Worm (Caenorhabditis elegans) whole organism, mixed stage, embryonic: ENCODE data around the gene srsx-30.

Experiments
- M03D4.4 ChIP-seq: sonication (generic microtip); optimal IDR thresholded peaks from 2 replicates; lab custom pipeline; 2017; ENCODE audit warnings: mild to moderate bottlenecking, missing genetic modification characterization, missing compliant biosample characterization
- bed-3 ChIP-seq: fragments of 200-800 bp; sonication (Bioruptor generic); optimal IDR thresholded peaks from 3 replicates; lab custom pipeline; 2018; ENCODE audit warnings: mild to moderate bottlenecking, missing genetic modification characterization, moderate library complexity, missing compliant biosample characterization
- blmp-1 ChIP-seq: fragments of 150-350 bp; optimal IDR thresholded peaks from 2 replicates; lab custom pipeline; 2014; ENCODE audit warnings: missing biosample characterization, missing genetic modification characterization
- ceh-39 ChIP-seq: fragments of 150-350 bp; optimal IDR thresholded peaks from 2 replicates; lab custom pipeline; 2014; ENCODE audit warnings: missing biosample characterization, missing genetic modification characterization
- ceh-83 ChIP-seq: fragments of 200-800 bp; sonication (Bioruptor generic); optimal IDR thresholded peaks from 2 replicates; lab custom pipeline; 2018; ENCODE audit warnings: mild to moderate bottlenecking, missing genetic modification characterization, missing compliant biosample characterization
- ces-1 ChIP-seq: fragments of 150-350 bp; optimal IDR thresholded peaks from 2 replicates; lab custom pipeline; 2014; ENCODE audit warnings: missing biosample characterization, missing genetic modification reagents, missing genetic modification characterization
- cnd-1 ChIP-seq: fragments of 200-800 bp; sonication (Bioruptor generic); optimal IDR thresholded peaks from 2 replicates; lab custom pipeline; 2018; ENCODE audit warnings: mild to moderate bottlenecking, missing genetic modification characterization, missing compliant biosample characterization
- drap-1 ChIP-seq: fragments of 200-800 bp; sonication (Bioruptor generic); optimal IDR thresholded peaks from 3 replicates; lab custom pipeline; 2018; ENCODE audit warnings: mild to moderate bottlenecking, missing genetic modification characterization, missing compliant biosample characterization
- elt-3 ChIP-seq: fragments of 150-350 bp; optimal IDR thresholded peaks from 2 replicates; lab custom pipeline; 2014; ENCODE audit warnings: missing biosample characterization, missing genetic modification characterization
- flh-1 ChIP-seq: fragments of 200-800 bp; sonication (Bioruptor generic); optimal IDR thresholded peaks from 2 replicates; lab custom pipeline; 2018; ENCODE audit warnings: mild to moderate bottlenecking, missing genetic modification characterization, moderate library complexity, missing compliant biosample characterization
- ham-2 ChIP-seq: fragments of 200-800 bp; sonication (Bioruptor generic); optimal IDR thresholded peaks from 2 replicates; lab custom pipeline; 2018; ENCODE audit warnings: mild to moderate bottlenecking, missing genetic modification characterization, missing compliant biosample characterization
- lin-13 ChIP-seq: fragments of 150-350 bp; optimal IDR thresholded peaks from 2 replicates; lab custom pipeline; 2014; ENCODE audit warnings: missing biosample characterization, missing genetic modification characterization
- lin-32 ChIP-seq: fragments of 200-800 bp; sonication (Bioruptor generic); optimal IDR thresholded peaks from 2 replicates; lab custom pipeline; 2018; ENCODE audit warnings: mild to moderate bottlenecking, missing genetic modification characterization, missing compliant biosample characterization
- lsy-2 ChIP-seq: fragments of 150-350 bp; optimal IDR thresholded peaks from 2 replicates; lab custom pipeline; 2014; ENCODE audit warnings: missing biosample characterization, missing genetic modification characterization
- mab-5 ChIP-seq: fragments of 150-350 bp; optimal IDR thresholded peaks from 2 replicates; lab custom pipeline; 2014; ENCODE audit warnings: missing biosample characterization, missing genetic modification characterization
- mep-1 ChIP-seq: fragments of 150-350 bp; optimal IDR thresholded peaks from 2 replicates; lab custom pipeline; 2017; ENCODE audit warnings: missing biosample characterization, missing genetic modification reagents, missing genetic modification characterization, inconsistent platforms
- mls-2 ChIP-seq: sonication (generic microtip); optimal IDR thresholded peaks from 2 replicates; lab custom pipeline; 2016; ENCODE audit warnings: mild to moderate bottlenecking, missing genetic modification characterization, moderate library complexity, missing compliant biosample characterization
- nhr-12 ChIP-seq: fragments of 150-350 bp; optimal IDR thresholded peaks from 2 replicates; lab custom pipeline; 2014; ENCODE audit warnings: missing biosample characterization, missing genetic modification characterization
- nhr-2 ChIP-seq: fragments of 150-350 bp; optimal IDR thresholded peaks from 2 replicates; lab custom pipeline; 2014; ENCODE audit warnings: missing biosample characterization, missing genetic modification characterization
- nhr-237 ChIP-seq: fragments of 150-350 bp; optimal IDR thresholded peaks from 2 replicates; lab custom pipeline; 2014; ENCODE audit warnings: missing biosample characterization, missing genetic modification characterization
- nhr-28 ChIP-seq: fragments of 150-350 bp; optimal IDR thresholded peaks from 2 replicates; lab custom pipeline; 2014; ENCODE audit warnings: missing biosample characterization, missing genetic modification characterization
- nhr-76 ChIP-seq: sonication (generic microtip); optimal IDR thresholded peaks from 2 replicates; lab custom pipeline; 2017; ENCODE audit warnings: missing biosample characterization, missing genetic modification characterization
- pha-4 ChIP-seq: fragments of 150-350 bp; optimal IDR thresholded peaks from 2 replicates; lab custom pipeline; 2018; ENCODE audit warnings: missing biosample characterization, missing genetic modification reagents, missing genetic modification characterization
- sem-2 ChIP-seq: fragments of 200-800 bp; sonication (Bioruptor generic); optimal IDR thresholded peaks from 2 replicates; lab custom pipeline; 2018; ENCODE audit warnings: mild to moderate bottlenecking, missing genetic modification characterization, missing compliant biosample characterization
- snpc-4 ChIP-seq: fragments of 150-350 bp; optimal IDR thresholded peaks from 2 replicates; lab custom pipeline; 2014; ENCODE audit warnings: missing biosample characterization, missing genetic modification characterization
- sptf-1 ChIP-seq: sonication (generic microtip); optimal IDR thresholded peaks from 2 replicates; lab custom pipeline; 2017; ENCODE audit warnings: mild to moderate bottlenecking, missing genetic modification characterization, moderate library complexity, missing compliant biosample characterization
- tbx-8 ChIP-seq: fragments of 200-800 bp; sonication (Bioruptor generic); optimal IDR thresholded peaks from 2 replicates; lab custom pipeline; 2018; ENCODE audit warnings: mild to moderate bottlenecking, missing genetic modification characterization, moderate library complexity, missing compliant biosample characterization
- unc-120 ChIP-seq: sonication (generic microtip); optimal IDR thresholded peaks from 2 replicates; lab custom pipeline; 2017; ENCODE audit warnings: missing genetic modification characterization, missing compliant biosample characterization; ENCODE audit not compliant: poor library complexity, severe bottlenecking
- unc-39 ChIP-seq: fragments of 150-350 bp; optimal IDR thresholded peaks from 2 replicates; lab custom pipeline; 2014; ENCODE audit warnings: missing biosample characterization, missing genetic modification characterization
- unc-62 ChIP-seq: fragments of 150-350 bp; optimal IDR thresholded peaks from 2 replicates; lab custom pipeline; 2014; ENCODE audit warnings: missing biosample characterization, missing genetic modification reagents, missing genetic modification characterization
- zip-8 ChIP-seq: fragments of 150-350 bp; optimal IDR thresholded peaks from 2 replicates; lab custom pipeline; 2014; ENCODE audit warnings: missing biosample characterization, missing genetic modification characterization
- ztf-11 ChIP-seq: fragments of 150-350 bp; optimal IDR thresholded peaks from 2 replicates; lab custom pipeline; 2014; ENCODE audit warnings: missing biosample characterization, missing genetic modification characterization

The srsx-30 gene

ce11 chrV:10203435-10204009 is 44.9 kb downstream of the srsx-30 start, which contains the start of gene chpf-1:
TSS of gene chpf-1 (minus strand) at chrV:10203485.
- TF ChIP-seq mab-5 (tag; lab: Kevin White, UChicago) (no peak), lsy-2 (tag; lab: Kevin White, UChicago) (no peak), lin-13 (tag; lab: Kevin White, UChicago) (no peak), sem-2 (GFP tag; lab: Kevin White, UChicago) (no peak), nhr-28 (tag; lab: Kevin White, UChicago) (no peak), mep-1 (tag; lab: Kevin White, UChicago) (no peak), snpc-4 (tag; lab: Kevin White, UChicago) (no peak), ceh-39 (tag; lab: Kevin White, UChicago) (no peak), cnd-1 (no peak), ceh-83 (GFP tag; lab: Kevin White, UChicago) (no peak), nhr-12 (tag; lab: Kevin White, UChicago) (no peak), blmp-1 (tag; lab: Kevin White, UChicago) (no peak), nhr-237 (tag; lab: Kevin White, UChicago) (no peak)

ce11 chrV:10204863-10205338 is 46.3 kb downstream of the srsx-30 start, which contains the start of the genes ZK856.19 and ZK856.11:
TSS of gene ZK856.19 (minus strand) at chrV:10204913.
TSS of gene ZK856.11 (minus strand) at chrV:10204938.
- no peak for TF ChIP-seq ztf-11 (tag; lab: Kevin White, UChicago)
- no peak for TF ChIP-seq ceh-83 (GFP tag; lab: Kevin White, UChicago)
- TF ChIP-seq lsy-2 (tag; lab: Kevin White, UChicago): peak; percentile 62
- TF ChIP-seq unc-62 (GFP tag; lab: Kevin White, UChicago): no peak
- TF ChIP-seq unc-120 (tag; lab: Kevin White, UChicago): peak; percentile 65
- no peak for TF ChIP-seq mab-5 (tag; lab: Kevin White, UChicago)
- no peak for TF ChIP-seq bed-3 (GFP tag; lab: Kevin White, UChicago)
- no peak for TF ChIP-seq nhr-12 (tag; lab: Kevin White, UChicago)
- TF ChIP-seq blmp-1 (tag; lab: Kevin White, UChicago): no peak
- TF ChIP-seq pha-4 (tag; lab: Kevin White, UChicago): peak; percentile 37

- no peak for TF ChIP-seq M03D4.4 (tag; lab: Kevin White, UChicago)
- TF ChIP-seq nhr-2 (tag; lab: Kevin White, UChicago): no peak
- no peak for TF ChIP-seq drap-1 (GFP tag; lab: Kevin White, UChicago)
- TF ChIP-seq tbx-8 (GFP tag; lab: Kevin White, UChicago): no peak
- no peak for TF ChIP-seq unc-39 (tag; lab: Kevin White, UChicago)
- no peak for TF ChIP-seq nhr-12 (tag; lab: Kevin White, UChicago)
- TF ChIP-seq elt-3 (tag; lab: Kevin White, UChicago): no peak
- no peak for TF ChIP-seq blmp-1 (tag; lab: Kevin White, UChicago)
- TF ChIP-seq lsy-2 (tag; lab: Kevin White, UChicago): no peak
- no peak for TF ChIP-seq nhr-76 (tag; lab: Kevin White, UChicago)
- TF ChIP-seq sptf-1 (tag; lab: Kevin White, UChicago): no peak
- no peak for TF ChIP-seq bed-3 (GFP tag; lab: Kevin White, UChicago)
- TF ChIP-seq lin-32: no peak
- no peak for TF ChIP-seq pha-4 (tag; lab: Kevin White, UChicago)
- TF ChIP-seq sem-2 (GFP tag; lab: Kevin White, UChicago): no peak
- no peak for TF ChIP-seq unc-62 (GFP tag; lab: Kevin White, UChicago)
- TF ChIP-seq ceh-39 (tag; lab: Kevin White, UChicago): no peak
Observed at ce11 chrV:10205483-10205882, 46.9 kb downstream of the srsx-30 start, which contains the start of gene ZK856.16. TSS of gene ZK856.16 (minus strand) at chrV:10205583.

DNA sequence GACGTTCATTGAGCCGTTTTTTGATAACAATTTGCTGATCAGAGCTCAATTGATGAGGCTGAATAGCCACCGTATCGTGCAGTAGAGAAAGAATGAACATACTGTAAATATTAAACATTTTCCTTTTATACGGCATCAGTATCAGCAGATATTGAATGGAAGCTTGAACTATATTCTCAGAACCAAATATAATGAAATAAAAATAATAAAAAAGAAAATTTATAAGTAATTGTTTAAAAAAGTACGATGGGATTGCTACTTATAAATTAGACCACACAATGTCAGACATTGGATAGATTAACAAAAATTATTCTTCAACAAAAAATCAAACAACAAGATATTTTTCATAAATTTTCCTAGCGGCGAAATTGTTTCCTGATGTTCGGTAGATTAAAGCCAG is 47.9 kb downstream of the srsx-30 start, which contains the start of gene rpc-25:
Gene rpc-25, minus strand, starts transcription at position 101 of the 400 bp plus-strand sequence.
- TF ChIP-seq zip-8 (tag; lab: Kevin White, UChicago) (no peak), snpc-4 (tag; lab: Kevin White, UChicago) (no peak), ztf-11 (tag; lab: Kevin White, UChicago) (no peak), flh-1 (no peak), nhr-76 (tag; lab: Kevin White, UChicago) (no peak), nhr-237 (tag; lab: Kevin White, UChicago) (no peak), mls-2 (tag; lab: Kevin White, UChicago) (no peak), blmp-1 (tag; lab: Kevin White, UChicago) (no peak), unc-39 (tag; lab: Kevin White, UChicago) (no peak), ces-1 (GFP tag; lab: Kevin White, UChicago) (no peak), elt-3 (tag; lab: Kevin White, UChicago) (no peak), mep-1 (tag; lab: Kevin White, UChicago) (no peak), ham-2 (no peak), bed-3 (GFP tag; lab: Kevin White, UChicago) (no peak), ceh-39 (tag; lab: Kevin White, UChicago) (no peak), drap-1 (GFP tag; lab: Kevin White, UChicago) (no peak)
